Fruit fly (Drosophila melanogaster) whole organism, prepupa: Measurements from ENCODE around the gene Rsph9.

ENCODE experiments used
- Blimp-1 ChIP-seq: fragments of 200-800 bp; sonication (Bioruptor generic); optimal IDR thresholded peaks from 3 replicates; lab custom pipeline; 2017; ENCODE audit warnings: missing biosample characterization, missing genetic modification characterization, mild to moderate bottlenecking, moderate library complexity, missing genetic modification reagents
- CG10631 ChIP-seq: fragments of 200-800 bp; sonication (Bioruptor generic); optimal IDR thresholded peaks from 2 replicates; lab custom pipeline; 2016; ENCODE audit warnings: missing biosample characterization, missing genetic modification characterization
- CG10669 ChIP-seq: fragments of 200-800 bp; sonication (Bioruptor generic); optimal IDR thresholded peaks from 3 replicates; lab custom pipeline; 2018; ENCODE audit warnings: missing biosample characterization, mild to moderate bottlenecking, missing genetic modification characterization, moderate library complexity
- CG11294 ChIP-seq: fragments of 200-800 bp; sonication (Bioruptor generic); IDR thresholded peaks from 2 replicates; pipeline ENCODE4 v1.3.6; 2022; ENCODE audit warnings: missing biosample characterization, missing genetic modification characterization
- CG11762 ChIP-seq: fragments of 200-800 bp; sonication (Bioruptor generic); optimal IDR thresholded peaks from 3 replicates; lab custom pipeline; 2016; ENCODE audit warnings: missing biosample characterization, missing genetic modification characterization; ENCODE audit not compliant: insufficient read depth
- CG11902 ChIP-seq: fragments of 200-800 bp; sonication (Bioruptor generic); optimal IDR thresholded peaks from 3 replicates; lab custom pipeline; 2016; ENCODE audit warnings: missing biosample characterization, missing genetic modification characterization
- CG15336 ChIP-seq: fragments of 200-800 bp; sonication (Bioruptor generic); IDR thresholded peaks from 2 replicates; pipeline ENCODE4 v1.3.6; 2022; ENCODE audit warnings: missing biosample characterization, missing genetic modification characterization
- CG1621 ChIP-seq: fragments of 200-800 bp; sonication (Bioruptor generic); optimal IDR thresholded peaks from 3 replicates; lab custom pipeline; 2018; ENCODE audit warnings: missing biosample characterization, mild to moderate bottlenecking, missing genetic modification characterization
- CG16779 ChIP-seq: fragments of 200-800 bp; sonication (Bioruptor generic); optimal IDR thresholded peaks from 3 replicates; lab custom pipeline; 2017; ENCODE audit warnings: missing biosample characterization, mild to moderate bottlenecking, missing genetic modification characterization
- CG3032 ChIP-seq: fragments of 200-800 bp; optimal IDR thresholded peaks from 2 replicates; lab custom pipeline; 2019; ENCODE audit warnings: missing biosample characterization, mild to moderate bottlenecking, missing genetic modification characterization, moderate library complexity
- CG31627 ChIP-seq: fragments of 200-800 bp; sonication (Bioruptor generic); optimal IDR thresholded peaks from 3 replicates; lab custom pipeline; 2016; ENCODE audit warnings: missing biosample characterization, missing genetic modification characterization
- CG32006 ChIP-seq: fragments of 200-800 bp; sonication (Bioruptor generic); optimal IDR thresholded peaks from 3 replicates; lab custom pipeline; 2017; ENCODE audit warnings: missing biosample characterization, mild to moderate bottlenecking, missing genetic modification characterization
- CG34406 ChIP-seq: fragments of 200-800 bp; sonication (Bioruptor generic); optimal IDR thresholded peaks from 3 replicates; lab custom pipeline; 2016; ENCODE audit warnings: missing biosample characterization, missing genetic modification characterization
- CG4318 ChIP-seq: fragments of 200-800 bp; sonication (Bioruptor generic); optimal IDR thresholded peaks from 3 replicates; lab custom pipeline; 2017; ENCODE audit warnings: missing biosample characterization, mild to moderate bottlenecking, missing genetic modification characterization
- CG6792 ChIP-seq: fragments of 200-800 bp; sonication (Bioruptor generic); optimal IDR thresholded peaks from 3 replicates; lab custom pipeline; 2016; ENCODE audit warnings: missing biosample characterization, missing genetic modification characterization
- CG6808 ChIP-seq: fragments of 200-800 bp; sonication (Bioruptor generic); optimal IDR thresholded peaks from 3 replicates; lab custom pipeline; 2017; ENCODE audit warnings: missing biosample characterization, missing genetic modification characterization, mild to moderate bottlenecking, moderate library complexity, missing genetic modification reagents
- CG6854 ChIP-seq: fragments of 200-800 bp; sonication (Bioruptor generic); optimal IDR thresholded peaks from 2 replicates; lab custom pipeline; 2017; ENCODE audit warnings: missing biosample characterization, mild to moderate bottlenecking, missing genetic modification characterization
- CG8119 ChIP-seq: fragments of 200-800 bp; sonication (Bioruptor generic); IDR thresholded peaks from 3 replicates; pipeline ENCODE4 v1.3.6; 2022; ENCODE audit warnings: missing biosample characterization, missing genetic modification characterization
- CG8632 ChIP-seq: fragments of 200-800 bp; sonication (Bioruptor generic); optimal IDR thresholded peaks from 3 replicates; lab custom pipeline; 2016; ENCODE audit warnings: missing biosample characterization, missing genetic modification characterization
- Eip75B ChIP-seq: fragments of 200-800 bp; sonication (Bioruptor generic); optimal IDR thresholded peaks from 3 replicates; lab custom pipeline; 2016; ENCODE audit warnings: missing biosample characterization, missing genetic modification characterization
- Eip78C ChIP-seq: fragments of 200-800 bp; sonication (Bioruptor generic); peaks from one replicate; lab custom pipeline; 2016; ENCODE audit warnings: missing biosample characterization, missing genetic modification characterization
- Eip93F ChIP-seq: fragments of 200-800 bp; sonication (Bioruptor generic); optimal IDR thresholded peaks from 2 replicates; lab custom pipeline; 2016; ENCODE audit warnings: missing biosample characterization, mild to moderate bottlenecking, missing genetic modification characterization
- Ets21C ChIP-seq: fragments of 200-800 bp; sonication (Bioruptor generic); optimal IDR thresholded peaks from 3 replicates; lab custom pipeline; 2016; ENCODE audit warnings: missing biosample characterization, missing genetic modification characterization
- Ets96B ChIP-seq: fragments of 200-800 bp; optimal IDR thresholded peaks from 2 replicates; lab custom pipeline; 2019; ENCODE audit warnings: missing biosample characterization, mild to moderate bottlenecking, missing genetic modification characterization, moderate library complexity
- Gug ChIP-seq: fragments of 200-800 bp; sonication (Bioruptor generic); IDR thresholded peaks from 2 replicates; pipeline ENCODE4 v1.3.6; 2022; ENCODE audit warnings: missing biosample characterization, missing genetic modification characterization
- Hr38 ChIP-seq: sonication (Bioruptor generic); optimal IDR thresholded peaks from 2 replicates; lab custom pipeline; 2016; ENCODE audit warnings: missing biosample characterization, missing genetic modification characterization
- Met ChIP-seq: fragments of 200-800 bp; sonication (Bioruptor generic); optimal IDR thresholded peaks from 3 replicates; lab custom pipeline; 2016; ENCODE audit warnings: missing biosample characterization, missing genetic modification characterization
- OdsH ChIP-seq: fragments of 200-800 bp; sonication (Bioruptor generic); optimal IDR thresholded peaks from 3 replicates; lab custom pipeline; 2016; ENCODE audit warnings: missing biosample characterization, missing genetic modification characterization
- Sox14 ChIP-seq: fragments of 200-800 bp; sonication (Bioruptor generic); optimal IDR thresholded peaks from 3 replicates; lab custom pipeline; 2016; ENCODE audit warnings: missing biosample characterization, missing genetic modification characterization
- Sox15 ChIP-seq: fragments of 200-800 bp; sonication (Bioruptor generic); optimal IDR thresholded peaks from 3 replicates; lab custom pipeline; 2016; ENCODE audit warnings: missing biosample characterization, missing genetic modification characterization
- acj6 ChIP-seq: fragments of 200-800 bp; sonication (Bioruptor generic); optimal IDR thresholded peaks from 3 replicates; lab custom pipeline; 2016; ENCODE audit warnings: missing biosample characterization, missing genetic modification characterization
- dac ChIP-seq: fragments of 200-800 bp; sonication (Bioruptor generic); optimal IDR thresholded peaks from 2 replicates; lab custom pipeline; 2017; ENCODE audit warnings: missing biosample characterization, mild to moderate bottlenecking, missing genetic modification characterization
- dsx ChIP-seq: fragments of 200-800 bp; optimal IDR thresholded peaks from 3 replicates; lab custom pipeline; 2019; ENCODE audit warnings: missing biosample characterization, mild to moderate bottlenecking, missing genetic modification characterization, moderate library complexity; ENCODE audit not compliant: poor library complexity, severe bottlenecking
- esn ChIP-seq: fragments of 200-800 bp; sonication (Bioruptor generic); optimal IDR thresholded peaks from 2 replicates; lab custom pipeline; 2016; ENCODE audit warnings: missing biosample characterization, mild to moderate bottlenecking, missing genetic modification characterization, moderate library complexity
- fd85E ChIP-seq: fragments of 200-800 bp; sonication (Bioruptor generic); optimal IDR thresholded peaks from 3 replicates; lab custom pipeline; 2016; ENCODE audit warnings: missing biosample characterization, missing genetic modification characterization
- fkh ChIP-seq: fragments of 200-800 bp; sonication (Bioruptor generic); optimal IDR thresholded peaks from 3 replicates; lab custom pipeline; 2017; ENCODE audit warnings: missing biosample characterization, mild to moderate bottlenecking, missing genetic modification characterization, moderate library complexity
- lz ChIP-seq: fragments of 200-800 bp; sonication (Bioruptor generic); optimal IDR thresholded peaks from 3 replicates; lab custom pipeline; 2016; ENCODE audit warnings: missing biosample characterization, missing genetic modification characterization
- net ChIP-seq: fragments of 200-800 bp; sonication (Bioruptor generic); optimal IDR thresholded peaks from 3 replicates; lab custom pipeline; 2016; ENCODE audit warnings: missing biosample characterization, missing genetic modification characterization
- salr ChIP-seq, 2 experiments: fragments of 200-800 bp; sonication (Bioruptor generic); optimal IDR thresholded peaks; 3 replicates each; lab custom pipeline; 2016 to 2018; ENCODE audit warnings: missing biosample characterization in 2 of 2, missing genetic modification characterization in 2 of 2, mild to moderate bottlenecking in 1 of 2
- spab ChIP-seq: fragments of 200-800 bp; sonication (Bioruptor generic); optimal IDR thresholded peaks from 2 replicates; lab custom pipeline; 2017; ENCODE audit warnings: missing biosample characterization, mild to moderate bottlenecking, missing genetic modification characterization, missing genetic modification reagents
- svp ChIP-seq: fragments of 200-800 bp; sonication (Bioruptor generic); peaks from one replicate; lab custom pipeline; 2016; ENCODE audit warnings: missing biosample characterization, missing genetic modification characterization
- vri ChIP-seq: fragments of 200-800 bp; sonication (Bioruptor generic); optimal IDR thresholded peaks from 3 replicates; lab custom pipeline; 2016; ENCODE audit warnings: missing biosample characterization, mild to moderate bottlenecking, missing genetic modification characterization

The Rsph9 gene

DNA sequence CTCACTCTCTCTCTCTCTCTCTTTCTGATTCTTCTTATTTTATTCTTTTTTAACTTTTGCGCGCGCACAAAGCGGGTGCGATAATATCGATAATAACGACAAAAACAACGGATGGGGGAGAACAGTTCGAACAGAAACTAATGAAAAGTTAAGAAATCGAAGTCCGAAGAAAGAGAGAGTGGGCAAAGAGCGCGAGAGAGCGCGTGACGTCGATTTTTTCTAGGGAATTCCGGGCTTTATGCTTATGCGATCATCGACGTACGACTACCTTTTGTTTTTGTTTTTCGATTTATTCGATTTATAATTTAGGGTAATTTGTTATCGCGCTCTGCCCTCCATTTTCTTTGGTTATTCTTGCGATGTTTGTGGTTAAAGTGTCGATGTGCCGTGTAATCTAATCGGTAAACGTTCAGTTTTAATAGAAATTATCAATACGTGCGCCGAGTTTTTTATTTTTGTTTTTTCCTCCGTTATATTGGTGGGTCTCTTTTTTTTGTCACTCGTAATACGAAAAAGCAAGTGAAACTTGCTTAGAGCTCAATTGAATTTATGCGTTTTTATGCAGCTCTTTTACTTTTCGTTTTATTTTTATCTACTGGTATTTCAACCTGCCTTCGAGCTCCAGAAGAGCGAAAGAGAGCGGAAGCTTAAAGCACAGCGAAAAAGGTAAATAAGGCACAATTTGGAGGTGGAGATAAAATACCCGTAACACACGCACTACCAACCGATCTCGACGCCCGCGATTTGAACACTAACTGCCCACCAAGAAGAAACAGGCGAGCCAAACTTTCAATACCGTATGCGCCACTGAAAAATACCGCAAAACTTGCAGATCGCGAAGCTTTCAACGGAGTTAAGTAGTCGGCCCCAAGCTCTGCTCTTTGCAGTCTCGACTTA, 37.4 kb upstream of the Rsph9 start, which contains the start of gene dl (continued):
- no peak for TF ChIP-seq CG11902
- peak; percentile 36 for TF ChIP-seq CG10631 (GFP tag; lab: Kevin White, UChicago)
- peak; percentile 89 for TF ChIP-seq Eip78C (GFP tag; lab: Kevin White, UChicago)
- peak; percentile 91 for TF ChIP-seq CG32006
- peak; percentile 41; the same call in 1 of the 2 replicates for TF ChIP-seq CG11294 (GFP tag; lab: Robert Waterston, UW)
- TF ChIP-seq CG4318 = peak; percentile 65
- TF ChIP-seq CG6792 = peak; percentile 34
- TF ChIP-seq Gug (GFP tag; lab: Robert Waterston, UW) = no peak
- peak; percentile 38 for TF ChIP-seq CG34406 (GFP tag; lab: Kevin White, UChicago)
- TF ChIP-seq CG31627 (GFP tag; lab: Kevin White, UChicago) = no peak
- TF ChIP-seq Sox14 (GFP tag; lab: Kevin White, UChicago) = peak; percentile 50
- peak; percentile 4 for TF ChIP-seq dsx (GFP tag; lab: Kevin White, UChicago)
- TF ChIP-seq CG1621 (tag; lab: Kevin White, UChicago) = peak; percentile 58
- no peak for TF ChIP-seq CG6854 (GFP tag; lab: Kevin White, UChicago)
- peak; percentile 2 for TF ChIP-seq lz (GFP tag; lab: Kevin White, UChicago)
- peak; percentile 36 for TF ChIP-seq acj6 (GFP tag; lab: Kevin White, UChicago)
- peak; percentile 11 for TF ChIP-seq CG8632
- TF ChIP-seq Hr38 (GFP tag; lab: Kevin White, UChicago) = no peak
- peak; percentile 42 for TF ChIP-seq spab (GFP tag; lab: Kevin White, UChicago)
- TF ChIP-seq salr (GFP tag; optimal IDR thresholded peaks at IDR 0.05; lab: Kevin White, UChicago) = peak in 1 of 2 experiments; percentile 79
- peak; percentile 78 for TF ChIP-seq svp
- TF ChIP-seq dac (GFP tag; lab: Kevin White, UChicago) = peak; percentile 68
- peak; percentile 45 for TF ChIP-seq Eip75B (GFP tag; lab: Kevin White, UChicago)
- TF ChIP-seq CG11762 = peak; percentile 33
- TF ChIP-seq CG6808 (GFP tag; lab: Kevin White, UChicago) = peak; percentile 46
- peak; percentile 20 for TF ChIP-seq Sox15 (GFP tag; lab: Kevin White, UChicago)
- peak; percentile 36 for TF ChIP-seq Ets96B (tag; lab: Kevin White, UChicago)
- TF ChIP-seq Blimp-1 (GFP tag; lab: Kevin White, UChicago) = peak; percentile 9
- peak; percentile 67 for TF ChIP-seq OdsH (GFP tag; lab: Kevin White, UChicago)
- peak; percentile 26 for TF ChIP-seq CG10669 (GFP tag; lab: Kevin White, UChicago)
- TF ChIP-seq esn (GFP tag; lab: Kevin White, UChicago) = peak; percentile 36
- no peak for TF ChIP-seq CG3032 (tag; lab: Kevin White, UChicago)
- TF ChIP-seq net (GFP tag; lab: Kevin White, UChicago) = peak; percentile 65
- TF ChIP-seq Ets21C (GFP tag; lab: Kevin White, UChicago) = no peak
- peak; percentile 51 for TF ChIP-seq Met (GFP tag; lab: Kevin White, UChicago)
- TF ChIP-seq CG8119 (GFP tag; lab: Robert Waterston, UW) = peak; percentile 81
- TF ChIP-seq, all 60 proteins: peak for 47

DNA sequence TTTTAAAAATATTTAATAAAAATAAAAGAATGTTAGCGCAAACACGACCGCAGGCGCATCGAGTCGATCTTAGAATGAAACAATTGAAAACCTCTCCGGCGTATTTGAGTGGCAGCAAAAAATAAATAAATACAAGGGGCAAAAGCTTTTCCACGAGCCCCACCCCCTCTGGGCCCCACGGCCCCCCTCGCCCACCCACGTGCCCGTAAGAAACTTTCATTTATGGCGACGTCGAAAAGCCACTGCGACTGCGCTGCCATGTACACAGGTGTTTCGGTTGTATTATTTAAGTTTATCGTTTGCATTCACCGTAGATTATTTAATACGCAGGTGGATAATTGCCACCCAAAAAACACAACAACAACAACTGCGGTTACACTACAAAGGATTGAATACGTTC, 36.0 kb upstream of the Rsph9 start:
- TF ChIP-seq fkh (peak; percentile 74), fd85E (GFP tag; lab: Kevin White, UChicago) (no peak), CG10669 (GFP tag; lab: Kevin White, UChicago) (no peak), CG4318 (no peak), CG16779 (tag; lab: Kevin White, UChicago) (no peak), Eip93F (GFP tag; lab: Kevin White, UChicago) (no peak), Eip78C (GFP tag; lab: Kevin White, UChicago) (no peak), CG15336 (0 out of 2 replicates have a peak, but pooled peaks have one; percentile 9), Ets21C (GFP tag; lab: Kevin White, UChicago) (no peak), vri (GFP tag; lab: Kevin White, UChicago) (peak; percentile 30)
